Worm (Caenorhabditis elegans): ENCODE results near the gene ldb-1.

Gene ldb-1

ce11 chrX:11034430-11035117, 5.9 kb downstream of the ldb-1 start (continued):
- TF ChIP-seq pag-3 (tag; optimal IDR thresholded peaks at IDR 0.05; ENCODE audit: borderline replicate concordance, insufficient read depth) (no peak), unc-62 (GFP tag; optimal IDR thresholded peaks at IDR 0.05) (no peak), ztf-11 (tag; optimal IDR thresholded peaks at IDR 0.05) (no peak), nhr-71 (tag; optimal IDR thresholded peaks at IDR 0.05) (peak; percentile 35), lin-14 (GFP tag; optimal IDR thresholded peaks at IDR 0.05) (peak; percentile 83)

ce11 chrX:11035563-11035962, 6.8 kb downstream of the ldb-1 start:
- TF ChIP-seq nhr-71 (tag; optimal IDR thresholded peaks at IDR 0.05) (peak; percentile 72), snpc-4 (tag; optimal IDR thresholded peaks at IDR 0.05) (no peak), nhr-20 (tag; optimal IDR thresholded peaks at IDR 0.05) (peak; percentile 16), mdl-1 (tag; optimal IDR thresholded peaks at IDR 0.05) (peak in 1 of 2 experiments; percentile 18), rnt-1 (tag; optimal IDR thresholded peaks at IDR 0.05) (peak; percentile 68), ama-1 (optimal IDR thresholded peaks at IDR 0.05) (no peak), lin-14 (GFP tag; optimal IDR thresholded peaks at IDR 0.05) (peak; percentile 85), lsy-2 (tag; optimal IDR thresholded peaks at IDR 0.05) (peak in 1 of 2 experiments; percentile 18), mep-1 (tag; optimal IDR thresholded peaks at IDR 0.05) (peak; percentile 10), snu-23 (GFP tag; optimal IDR thresholded peaks at IDR 0.05) (peak; percentile 36), ets-5 (GFP tag; IDR thresholded peaks at IDR 0.05) (no peak), unc-130 (tag; optimal IDR thresholded peaks at IDR 0.05) (peak; percentile 4), nhr-19 (GFP tag; conservative IDR thresholded peaks at IDR 0.05) (peak; percentile 46), nhr-237 (tag; optimal IDR thresholded peaks at IDR 0.05) (no peak)

ce11 chrX:11036114-11037087, 7.7 kb downstream of the ldb-1 start:
- no peak for TF ChIP-seq zip-4 (GFP tag; optimal IDR thresholded peaks at IDR 0.05)
- no peak for TF ChIP-seq nhr-28 (tag; optimal IDR thresholded peaks at IDR 0.05)
- TF ChIP-seq snpc-4 (tag; optimal IDR thresholded peaks at IDR 0.05), result no peak
- TF ChIP-seq lin-13 (GFP tag; optimal IDR thresholded peaks at IDR 0.05), result no peak
- TF ChIP-seq nhr-11 (tag; optimal IDR thresholded peaks at IDR 0.05), result no peak
- no peak for TF ChIP-seq unc-130 (tag; optimal IDR thresholded peaks at IDR 0.05)
- TF ChIP-seq hpl-2 (GFP tag; optimal IDR thresholded peaks at IDR 0.05), result no peak
- TF ChIP-seq nhr-20 (tag; optimal IDR thresholded peaks at IDR 0.05), result peak; percentile 12
- TF ChIP-seq lsy-2 (tag; optimal IDR thresholded peaks at IDR 0.05), result peak in 1 of 2 experiments; percentile 11
- TF ChIP-seq xbp-1 (tag; optimal IDR thresholded peaks at IDR 0.05), result no peak
- no peak for TF ChIP-seq nhr-71 (tag; optimal IDR thresholded peaks at IDR 0.05)
- TF ChIP-seq hlh-17 (GFP tag; optimal IDR thresholded peaks at IDR 0.05; ENCODE audit: borderline replicate concordance), result no peak
- no peak for TF ChIP-seq ama-1 (optimal IDR thresholded peaks at IDR 0.05)
- peak; percentile 68 for TF ChIP-seq nhr-85 (tag)
- no peak for TF ChIP-seq isw-1 (GFP tag; IDR thresholded peaks at IDR 0.05)
- no peak for TF ChIP-seq dsc-1 (tag; optimal IDR thresholded peaks at IDR 0.05)
- no peak for TF ChIP-seq lin-14 (GFP tag; optimal IDR thresholded peaks at IDR 0.05)
- no peak for TF ChIP-seq zag-1 (tag; optimal IDR thresholded peaks at IDR 0.05)
- TF ChIP-seq fkh-4 (tag; optimal IDR thresholded peaks at IDR 0.05; ENCODE audit: borderline replicate concordance), result no peak
- TF ChIP-seq unc-98 (GFP tag; IDR thresholded peaks at IDR 0.05), result no peak
- no peak for TF ChIP-seq ces-1 (GFP tag; optimal IDR thresholded peaks at IDR 0.05)
- TF ChIP-seq nhr-19 (GFP tag; conservative IDR thresholded peaks at IDR 0.05), result no peak
- no peak for TF ChIP-seq aha-1 (tag; optimal IDR thresholded peaks at IDR 0.05)
- no peak for TF ChIP-seq unc-62 (GFP tag; optimal IDR thresholded peaks at IDR 0.05)
- no peak for TF ChIP-seq aly-2 (tag; optimal IDR thresholded peaks at IDR 0.05)
- TF ChIP-seq pag-3 (tag; optimal IDR thresholded peaks at IDR 0.05; ENCODE audit: borderline replicate concordance, insufficient read depth), result no peak
- peak in 1 of 2 experiments; percentile 6 for TF ChIP-seq efl-1 (optimal IDR thresholded peaks at IDR 0.05)
- TF ChIP-seq efl-1 (GFP tag; optimal IDR thresholded peaks at IDR 0.05 in 1 of 2), result no peak
- TF ChIP-seq swsn-7 (tag; optimal IDR thresholded peaks at IDR 0.05), result peak; percentile 8
- TF ChIP-seq sup-37 (GFP tag; optimal IDR thresholded peaks at IDR 0.05), result no peak
- TF ChIP-seq C04F5.9 (tag; optimal IDR thresholded peaks at IDR 0.05), result no peak
- TF ChIP-seq irx-1 (tag; optimal IDR thresholded peaks at IDR 0.05), result no peak
- no peak for TF ChIP-seq jun-1 (tag; optimal IDR thresholded peaks at IDR 0.05)
- TF ChIP-seq mep-1 (tag; optimal IDR thresholded peaks at IDR 0.05), result no peak
- TF ChIP-seq efl-3 (GFP tag; optimal IDR thresholded peaks at IDR 0.05), result no peak
- no peak for TF ChIP-seq nhr-47 (tag; optimal IDR thresholded peaks at IDR 0.05)
- peak; percentile 43 for TF ChIP-seq snu-23 (GFP tag; optimal IDR thresholded peaks at IDR 0.05)
- TF ChIP-seq pax-3 (tag; optimal IDR thresholded peaks at IDR 0.05), result no peak
- TF ChIP-seq F16B12.6 (tag; optimal IDR thresholded peaks at IDR 0.05), result no peak
